Fruit fly (Drosophila melanogaster): ENCODE measurements around the gene COX6B.

Gene COX6B

dm6 chrX:19692951-19693698, 51.0 kb downstream of the COX6B start, which contains the start of gene Mer:
Gene Mer, minus strand, starts transcription at chrX:19693500.
- TF ChIP-seq Pif1B (GFP tag; optimal IDR thresholded peaks at IDR 0.05) = no peak
- peak; percentile 88 for TF ChIP-seq Snoo (tag; optimal IDR thresholded peaks at IDR 0.05)
- TF ChIP-seq CG8301 (tag; optimal IDR thresholded peaks at IDR 0.05) = peak; percentile 87
- peak; percentile 77 for TF ChIP-seq CG17806 (tag; optimal IDR thresholded peaks at IDR 0.05)
- TF ChIP-seq CG32121 (GFP tag; IDR thresholded peaks at IDR 0.05) = peak; percentile 87
- TF ChIP-seq gl (tag; optimal IDR thresholded peaks at IDR 0.05) = peak; percentile 79
- peak; percentile 88 for TF ChIP-seq Ets98B (GFP tag; IDR thresholded peaks at IDR 0.05)
- TF ChIP-seq D1 (tag; optimal IDR thresholded peaks at IDR 0.05) = no peak
- no peak for TF ChIP-seq EcR (GFP tag; optimal IDR thresholded peaks at IDR 0.05)
- TF ChIP-seq Pif1A (GFP tag; optimal IDR thresholded peaks at IDR 0.05) = no peak
- TF ChIP-seq CG9948 (tag; optimal IDR thresholded peaks at IDR 0.05) = peak; percentile 76
- TF ChIP-seq CG10348 (GFP tag; IDR thresholded peaks at IDR 0.05) = no peak
- peak; percentile 95 for TF ChIP-seq fd96Ca (GFP tag; IDR thresholded peaks at IDR 0.05)
- TF ChIP-seq CG13204 (GFP tag; optimal IDR thresholded peaks at IDR 0.05) = no peak
- peak; percentile 82 for TF ChIP-seq CG8159 (tag; optimal IDR thresholded peaks at IDR 0.05)
- peak; percentile 82 for TF ChIP-seq CG15710 (tag; optimal IDR thresholded peaks at IDR 0.05)
- peak; percentile 76 for TF ChIP-seq CG34367 (tag; optimal IDR thresholded peaks at IDR 0.05)
- no peak for TF ChIP-seq CG14655 (GFP tag; optimal IDR thresholded peaks at IDR 0.05)
- TF ChIP-seq CG12605 (GFP tag; IDR thresholded peaks at IDR 0.05) = peak; percentile 73; the same call in 1 of the 2 replicates
- TF ChIP-seq rn (GFP tag; IDR thresholded peaks at IDR 0.05) = peak; percentile 66; the same call in 1 of the 2 replicates
- peak; percentile 93 for TF ChIP-seq CG4496 (GFP tag; IDR thresholded peaks at IDR 0.05)
